Fruit fly (Drosophila melanogaster) whole organism, embryonic: ENCODE data around the gene UBL3.

ENCODE experiments used
- Adf1 ChIP-seq: fragments of 200-800 bp; sonication (Bioruptor generic); IDR thresholded peaks from 2 replicates; pipeline ENCODE4 v1.3.6; 2022; ENCODE audit warnings: missing biosample characterization, missing genetic modification characterization
- B-H2 ChIP-seq: fragments of 200-800 bp; sonication (Bioruptor generic); optimal IDR thresholded peaks from 2 replicates; lab custom pipeline; 2018; ENCODE audit warnings: missing biosample characterization, mild to moderate bottlenecking, missing genetic modification characterization
- CG10267 ChIP-seq: fragments of 200-800 bp; sonication (Bioruptor generic); optimal IDR thresholded peaks from 2 replicates; lab custom pipeline; 2018; ENCODE audit warnings: missing biosample characterization, mild to moderate bottlenecking, missing genetic modification characterization, moderate library complexity
- CG10431 ChIP-seq: fragments of 200-800 bp; sonication (Bioruptor generic); optimal IDR thresholded peaks from 3 replicates; lab custom pipeline; 2018; ENCODE audit warnings: missing biosample characterization, mild to moderate bottlenecking, missing genetic modification characterization
- CG11398 ChIP-seq: fragments of 200-800 bp; sonication (Bioruptor generic); optimal IDR thresholded peaks from 2 replicates; lab custom pipeline; 2016; ENCODE audit warnings: missing biosample characterization, missing genetic modification characterization
- CG13287 ChIP-seq: fragments of 200-800 bp; sonication (Bioruptor generic); IDR thresholded peaks from 2 replicates; pipeline ENCODE4 v1.3.6; 2022; ENCODE audit warnings: missing biosample characterization, missing genetic modification characterization; ENCODE audit not compliant: partially characterized antibody
- CG13624 ChIP-seq: fragments of 200-800 bp; sonication (Bioruptor generic); optimal IDR thresholded peaks from 2 replicates; lab custom pipeline; 2016; ENCODE audit warnings: missing biosample characterization, missing genetic modification characterization
- CG14014 ChIP-seq: fragments of 200-800 bp; sonication (Bioruptor generic); IDR thresholded peaks from 2 replicates; pipeline ENCODE4 v1.3.6; 2022; ENCODE audit warnings: missing biosample characterization, missing genetic modification characterization
- CG1529 ChIP-seq: fragments of 200-800 bp; sonication (Bioruptor generic); optimal IDR thresholded peaks from 3 replicates; lab custom pipeline; 2018; ENCODE audit warnings: missing biosample characterization, missing genetic modification characterization
- CG1603 ChIP-seq: fragments of 200-800 bp; sonication (Bioruptor generic); optimal IDR thresholded peaks from 2 replicates; lab custom pipeline; 2019; ENCODE audit warnings: missing biosample characterization, mild to moderate bottlenecking, missing genetic modification characterization, moderate library complexity
- CG30020 ChIP-seq: fragments of 200-800 bp; optimal IDR thresholded peaks from 2 replicates; lab custom pipeline; 2019; ENCODE audit warnings: missing biosample characterization, mild to moderate bottlenecking, missing genetic modification characterization, moderate library complexity
- CG7556 ChIP-seq: fragments of 200-800 bp; sonication (Bioruptor generic); optimal IDR thresholded peaks from 2 replicates; lab custom pipeline; 2017; ENCODE audit warnings: missing biosample characterization, mild to moderate bottlenecking, missing genetic modification characterization
- CG7745 ChIP-seq: fragments of 200-800 bp; sonication (Bioruptor generic); optimal IDR thresholded peaks from 2 replicates; lab custom pipeline; 2018; ENCODE audit warnings: missing biosample characterization, mild to moderate bottlenecking, missing genetic modification characterization, moderate library complexity
- CG9876 ChIP-seq: fragments of 200-800 bp; sonication (Bioruptor generic); optimal IDR thresholded peaks from 2 replicates; lab custom pipeline; 2016; ENCODE audit warnings: missing biosample characterization, missing genetic modification characterization
- Dll ChIP-seq: fragments of 200-800 bp; sonication (Bioruptor generic); IDR thresholded peaks from 4 replicates; pipeline ENCODE4 v1.3.6; 2022; ENCODE audit warnings: missing biosample characterization, missing genetic modification characterization; ENCODE audit not compliant: partially characterized antibody
- Dref ChIP-seq: fragments of 200-800 bp; sonication (Bioruptor generic); IDR thresholded peaks from 2 replicates; pipeline ENCODE4 v1.3.6; 2022; ENCODE audit warnings: missing biosample characterization, missing genetic modification characterization
- Ets97D ChIP-seq: fragments of 200-800 bp; sonication (Bioruptor generic); optimal IDR thresholded peaks from 3 replicates; lab custom pipeline; 2016; ENCODE audit warnings: missing biosample characterization, missing genetic modification characterization
- Hand ChIP-seq: fragments of 200-800 bp; sonication (Bioruptor generic); optimal IDR thresholded peaks from 2 replicates; lab custom pipeline; 2017; ENCODE audit warnings: mild to moderate bottlenecking, missing biosample characterization, missing genetic modification reagents, missing genetic modification characterization
- HmgZ ChIP-seq: fragments of 200-800 bp; sonication (Bioruptor generic); optimal IDR thresholded peaks from 2 replicates; lab custom pipeline; 2018; ENCODE audit warnings: missing biosample characterization, mild to moderate bottlenecking, missing genetic modification characterization
- Mad ChIP-seq: fragments of 200-800 bp; sonication (Bioruptor generic); optimal IDR thresholded peaks from 2 replicates; lab custom pipeline; 2016; ENCODE audit warnings: missing biosample characterization, missing genetic modification characterization
- Myb ChIP-seq: fragments of 200-800 bp; sonication (Bioruptor generic); optimal IDR thresholded peaks from 2 replicates; lab custom pipeline; 2016; ENCODE audit warnings: missing biosample characterization, missing genetic modification characterization
- Nf-YB ChIP-seq: fragments of 200-800 bp; sonication (Bioruptor generic); optimal IDR thresholded peaks from 3 replicates; lab custom pipeline; 2019; ENCODE audit warnings: missing biosample characterization, mild to moderate bottlenecking, missing genetic modification characterization, moderate library complexity
- Opbp ChIP-seq: fragments of 200-800 bp; sonication (Bioruptor generic); IDR thresholded peaks from 3 replicates; pipeline ENCODE4 v1.3.6; 2022; ENCODE audit warnings: missing biosample characterization, missing genetic modification characterization; ENCODE audit not compliant: partially characterized antibody
- Pdp1 ChIP-seq, 2 experiments: fragments of 200-800 bp; sonication (Bioruptor generic); optimal IDR thresholded peaks; 3 replicates each; lab custom pipeline; 2016; ENCODE audit warnings: missing biosample characterization in 2 of 2, missing genetic modification characterization in 2 of 2, mild to moderate bottlenecking in 1 of 2, moderate library complexity in 1 of 2
- Ptx1 ChIP-seq: fragments of 200-800 bp; sonication (Bioruptor generic); IDR thresholded peaks from 2 replicates; pipeline ENCODE4 v1.3.6; 2022; ENCODE audit warnings: missing biosample characterization, missing genetic modification characterization
- Sry-δ ChIP-seq: fragments of 200-800 bp; sonication (Bioruptor generic); optimal IDR thresholded peaks from 2 replicates; lab custom pipeline; 2016; ENCODE audit warnings: missing biosample characterization, missing genetic modification characterization
- ato ChIP-seq: fragments of 200-800 bp; sonication (Bioruptor generic); IDR thresholded peaks from 2 replicates; pipeline ENCODE4 v1.3.6; 2022; ENCODE audit warnings: missing biosample characterization, missing genetic modification characterization; ENCODE audit not compliant: partially characterized antibody
- bbx ChIP-seq: fragments of 200-800 bp; sonication (Bioruptor generic); IDR thresholded peaks from 2 replicates; pipeline ENCODE4 v1.3.6; 2022; ENCODE audit warnings: missing biosample characterization, missing genetic modification characterization; ENCODE audit not compliant: partially characterized antibody
- bigmax ChIP-seq: fragments of 200-800 bp; sonication (Bioruptor generic); optimal IDR thresholded peaks from 2 replicates; lab custom pipeline; 2018; ENCODE audit warnings: missing biosample characterization, mild to moderate bottlenecking, missing genetic modification characterization
- caup ChIP-seq: fragments of 200-800 bp; sonication (Bioruptor generic); optimal IDR thresholded peaks from 3 replicates; lab custom pipeline; 2017; ENCODE audit warnings: missing biosample characterization, mild to moderate bottlenecking, missing genetic modification characterization, moderate library complexity; ENCODE audit not compliant: severe bottlenecking
- corto ChIP-seq: fragments of 200-800 bp; sonication (Bioruptor generic); optimal IDR thresholded peaks from 2 replicates; lab custom pipeline; 2016; ENCODE audit warnings: missing biosample characterization, mild to moderate bottlenecking, missing genetic modification characterization, moderate library complexity
- dati ChIP-seq: fragments of 200-800 bp; sonication (Bioruptor generic); IDR thresholded peaks from 2 replicates; pipeline ENCODE4 v1.3.6; 2022; ENCODE audit warnings: missing biosample characterization, missing genetic modification characterization
- dmrt11E ChIP-seq: fragments of 200-800 bp; sonication (Bioruptor generic); optimal IDR thresholded peaks from 3 replicates; lab custom pipeline; 2018; ENCODE audit warnings: missing biosample characterization, mild to moderate bottlenecking, missing genetic modification characterization, moderate library complexity
- dpn ChIP-seq, 2 experiments: fragments of 200-800 bp; sonication (Bioruptor generic); optimal IDR thresholded peaks; 3 replicates each; lab custom pipeline; 2016; ENCODE audit warnings: missing biosample characterization in 2 of 2, missing genetic modification characterization in 2 of 2
- dysf ChIP-seq: fragments of 200-800 bp; sonication (Bioruptor generic); IDR thresholded peaks from 3 replicates; pipeline ENCODE4 v1.3.6; 2022; ENCODE audit warnings: missing biosample characterization, missing genetic modification characterization
- emc ChIP-seq: fragments of 200-800 bp; sonication (Bioruptor generic); optimal IDR thresholded peaks from 2 replicates; lab custom pipeline; 2016; ENCODE audit warnings: missing biosample characterization, missing genetic modification characterization
- ems ChIP-seq: fragments of 200-800 bp; sonication (Bioruptor generic); optimal IDR thresholded peaks from 3 replicates; lab custom pipeline; 2016; ENCODE audit warnings: missing biosample characterization, missing genetic modification characterization
- fd102C ChIP-seq: fragments of 200-800 bp; sonication (Bioruptor generic); optimal IDR thresholded peaks from 2 replicates; lab custom pipeline; 2018; ENCODE audit warnings: missing biosample characterization, mild to moderate bottlenecking, missing genetic modification characterization, moderate library complexity
- fd64A ChIP-seq: fragments of 200-800 bp; sonication (Bioruptor generic); optimal IDR thresholded peaks from 3 replicates; lab custom pipeline; 2018; ENCODE audit warnings: missing biosample characterization, mild to moderate bottlenecking, missing genetic modification characterization
- gsb-n ChIP-seq: fragments of 200-800 bp; sonication (Bioruptor generic); optimal IDR thresholded peaks from 3 replicates; lab custom pipeline; 2018; ENCODE audit warnings: missing biosample characterization, mild to moderate bottlenecking, missing genetic modification characterization
- hbn ChIP-seq: fragments of 200-800 bp; sonication (Bioruptor generic); IDR thresholded peaks from 2 replicates; pipeline ENCODE4 v1.3.6; 2022; ENCODE audit warnings: missing biosample characterization, missing genetic modification characterization; ENCODE audit not compliant: partially characterized antibody
- inv ChIP-seq: fragments of 200-800 bp; sonication (Bioruptor generic); IDR thresholded peaks from 2 replicates; pipeline ENCODE4 v1.3.6; 2022; ENCODE audit warnings: missing biosample characterization, missing genetic modification characterization; ENCODE audit not compliant: partially characterized antibody
- ken ChIP-seq: fragments of 200-800 bp; sonication (Bioruptor generic); IDR thresholded peaks from 3 replicates; pipeline ENCODE4 v1.3.6; 2022; ENCODE audit warnings: missing biosample characterization, missing genetic modification characterization
- onecut ChIP-seq: fragments of 200-800 bp; sonication (Bioruptor generic); IDR thresholded peaks from 2 replicates; pipeline ENCODE4 v1.3.6; 2022; ENCODE audit warnings: missing biosample characterization, missing genetic modification characterization
- sens ChIP-seq: fragments of 200-800 bp; sonication (Bioruptor generic); peaks from one replicate; lab custom pipeline; 2016; ENCODE audit warnings: missing biosample characterization, missing genetic modification characterization
- sqz ChIP-seq: fragments of 200-800 bp; sonication (Bioruptor generic); optimal IDR thresholded peaks from 3 replicates; lab custom pipeline; 2018; ENCODE audit warnings: missing biosample characterization, mild to moderate bottlenecking, missing genetic modification characterization
- sr ChIP-seq: fragments of 200-800 bp; sonication (Bioruptor generic); IDR thresholded peaks from 3 replicates; pipeline ENCODE4 v1.3.6; 2022; ENCODE audit warnings: missing biosample characterization, missing genetic modification characterization
- stwl ChIP-seq: fragments of 200-800 bp; sonication (Bioruptor generic); optimal IDR thresholded peaks from 3 replicates; lab custom pipeline; 2018; ENCODE audit warnings: missing biosample characterization, mild to moderate bottlenecking, missing genetic modification characterization, moderate library complexity
- trem ChIP-seq: fragments of 200-800 bp; optimal IDR thresholded peaks from 3 replicates; lab custom pipeline; 2019; ENCODE audit warnings: missing biosample characterization, mild to moderate bottlenecking, missing genetic modification characterization, moderate library complexity

Gene UBL3

DNA sequence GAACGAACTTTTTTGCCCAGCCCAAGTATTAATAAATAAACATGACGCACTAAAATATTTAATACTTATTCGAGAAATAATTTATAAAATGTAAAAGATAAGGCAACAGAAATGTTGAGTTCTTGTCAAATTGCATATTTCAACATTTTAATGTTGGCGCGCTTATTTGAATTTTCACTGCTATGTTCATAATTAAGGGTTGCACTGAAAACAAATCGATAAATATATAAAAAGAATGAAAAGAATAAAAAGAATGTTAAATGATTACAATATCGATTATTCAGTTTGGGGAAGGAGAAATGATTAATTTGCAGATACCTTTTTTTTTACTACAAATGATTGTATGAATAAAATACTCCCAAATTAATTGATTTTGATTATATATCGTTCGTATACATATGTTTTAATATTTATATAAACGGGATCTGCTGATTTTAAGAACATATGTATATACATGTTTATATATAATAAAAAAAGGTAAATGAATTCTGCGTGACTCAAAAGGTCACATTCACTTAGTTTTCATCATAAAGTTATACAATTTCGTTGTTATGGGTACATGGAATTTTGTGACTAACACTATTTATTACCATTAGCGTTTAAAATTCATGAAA lies 13.9 kb upstream of the UBL3 start (continued):
- TF ChIP-seq bbx (GFP tag; lab: Robert Waterston, UW) (peak; percentile 55; the same call in 1 of the 2 replicates), CG10431 (GFP tag; lab: Kevin White, UChicago) (no peak), fd102C (no peak), Adf1 (no peak), CG1603 (peak; percentile 9), CG9876 (no peak), HmgZ (tag; lab: Kevin White, UChicago) (no peak), dati (no peak), Hand (no peak), sqz (GFP tag; lab: Kevin White, UChicago) (no peak), onecut (peak; percentile 8; the same call in 1 of the 2 replicates), CG7745 (tag; lab: Kevin White, UChicago) (no peak), CG30020 (tag; lab: Kevin White, UChicago) (peak; percentile 62), Ptx1 (GFP tag; lab: Robert Waterston, UW) (no peak), bigmax (GFP tag; lab: Kevin White, UChicago) (no peak), gsb-n (tag; lab: Kevin White, UChicago) (no peak), CG7556 (GFP tag; lab: Kevin White, UChicago) (no peak), trem (tag; lab: Kevin White, UChicago) (peak; percentile 4), stwl (tag; lab: Kevin White, UChicago) (peak; percentile 48), ems (GFP tag; lab: Kevin White, UChicago) (no peak), ken (no peak), sens (GFP tag; lab: Kevin White, UChicago) (peak; percentile 8), Myb (GFP tag; lab: Kevin White, UChicago) (no peak), fd64A (GFP tag; lab: Kevin White, UChicago) (no peak), B-H2 (GFP tag; lab: Kevin White, UChicago) (no peak), Sry-δ (GFP tag; lab: Kevin White, UChicago) (peak; percentile 32), Dll (GFP tag; lab: Robert Waterston, UW) (peak; percentile 47; the same call in 2 of the 4 replicates), Nf-YB (GFP tag; lab: Kevin White, UChicago) (no peak), CG13624 (no peak), emc (GFP tag; lab: Kevin White, UChicago) (no peak), Dref (GFP tag; lab: Robert Waterston, UW) (peak; percentile 57), CG10267 (tag; lab: Kevin White, UChicago) (peak; percentile 8), corto (GFP tag; lab: Kevin White, UChicago) (no peak), inv (GFP tag; lab: Robert Waterston, UW) (no peak), caup (no peak), CG1529 (GFP tag; lab: Kevin White, UChicago) (no peak), Opbp (GFP tag; lab: Robert Waterston, UW) (peak; percentile 16; the same call in 1 of the 3 replicates), CG14014 (GFP tag; lab: Robert Waterston, UW) (no peak), dysf (GFP tag; lab: Robert Waterston, UW) (no peak), Ets97D (GFP tag; lab: Kevin White, UChicago) (peak; percentile 35), CG11398 (no peak), ato (GFP tag; lab: Robert Waterston, UW) (no peak), Pdp1 (GFP tag; optimal IDR thresholded peaks at IDR 0.05; lab: Kevin White, UChicago) (peak in 1 of 2 experiments; percentile 11), CG13287 (GFP tag; lab: Robert Waterston, UW) (peak; percentile 42; the same call in 1 of the 2 replicates), Mad (GFP tag; lab: Kevin White, UChicago) (no peak), dpn (GFP tag; optimal IDR thresholded peaks at IDR 0.05; lab: Kevin White, UChicago) (no peak), sr (GFP tag; lab: Robert Waterston, UW) (no peak), hbn (GFP tag; lab: Robert Waterston, UW) (0 out of 2 replicates have a peak, but pooled peaks have one; percentile 11), dmrt11E (tag; lab: Kevin White, UChicago) (no peak)
